Fruit fly (Drosophila melanogaster) whole organism, embryonic: ENCODE results near the gene CG6126.

Source experiments
- B-H1 ChIP-seq: fragments of 200-800 bp; sonication (Bioruptor generic); IDR thresholded peaks from 3 replicates; pipeline ENCODE4 v1.3.6; 2022; ENCODE audit warnings: missing biosample characterization, missing genetic modification characterization
- Blimp-1 ChIP-seq: fragments of 200-800 bp; sonication (Bioruptor generic); optimal IDR thresholded peaks from 3 replicates; lab custom pipeline; 2018; ENCODE audit warnings: missing biosample characterization, missing genetic modification characterization, mild to moderate bottlenecking, moderate library complexity, missing genetic modification reagents
- Bteb2 ChIP-seq: fragments of 200-800 bp; sonication (Bioruptor generic); optimal IDR thresholded peaks from 2 replicates; lab custom pipeline; 2016; ENCODE audit warnings: missing biosample characterization, missing genetic modification characterization
- CG11093 ChIP-seq: fragments of 200-800 bp; sonication (Bioruptor generic); IDR thresholded peaks from 3 replicates; pipeline ENCODE4 v1.3.6; 2022; ENCODE audit warnings: missing biosample characterization, missing genetic modification characterization
- CG12155 ChIP-seq: fragments of 200-800 bp; sonication (Bioruptor generic); optimal IDR thresholded peaks from 3 replicates; lab custom pipeline; 2016; ENCODE audit warnings: missing biosample characterization, missing genetic modification characterization
- CG12299 ChIP-seq: fragments of 200-800 bp; sonication (Bioruptor generic); optimal IDR thresholded peaks from 2 replicates; lab custom pipeline; 2018; ENCODE audit warnings: missing biosample characterization, mild to moderate bottlenecking, missing genetic modification characterization
- CG1233 ChIP-seq: fragments of 200-800 bp; sonication (Bioruptor generic); optimal IDR thresholded peaks from 4 replicates; lab custom pipeline; 2018; ENCODE audit warnings: missing biosample characterization, mild to moderate bottlenecking, missing genetic modification characterization
- CG15011 ChIP-seq: fragments of 200-800 bp; sonication (Bioruptor generic); optimal IDR thresholded peaks from 3 replicates; lab custom pipeline; 2018; ENCODE audit warnings: missing biosample characterization, mild to moderate bottlenecking, missing genetic modification characterization
- CG1647 ChIP-seq: fragments of 200-800 bp; sonication (Bioruptor generic); optimal IDR thresholded peaks from 3 replicates; lab custom pipeline; 2016; ENCODE audit warnings: missing biosample characterization, missing genetic modification characterization
- CG1832 ChIP-seq: fragments of 200-800 bp; sonication (Bioruptor generic); optimal IDR thresholded peaks from 2 replicates; lab custom pipeline; 2017; ENCODE audit warnings: missing biosample characterization, mild to moderate bottlenecking, missing genetic modification characterization, inconsistent platforms
- CG2116 ChIP-seq: fragments of 200-800 bp; sonication (Bioruptor generic); optimal IDR thresholded peaks from 3 replicates; lab custom pipeline; 2018; ENCODE audit warnings: missing biosample characterization, mild to moderate bottlenecking, missing genetic modification characterization
- CG5953 ChIP-seq: fragments of 200-800 bp; sonication (Bioruptor generic); IDR thresholded peaks from 2 replicates; pipeline ENCODE4 v1.3.6; 2022; ENCODE audit warnings: missing biosample characterization, missing genetic modification characterization
- CG7963 ChIP-seq: fragments of 200-800 bp; sonication (Bioruptor generic); IDR thresholded peaks from 3 replicates; pipeline ENCODE4 v1.3.6; 2022; ENCODE audit warnings: missing biosample characterization, missing genetic modification characterization; ENCODE audit not compliant: partially characterized antibody
- CG9727 ChIP-seq: fragments of 200-800 bp; sonication (Bioruptor generic); optimal IDR thresholded peaks from 3 replicates; lab custom pipeline; 2017; ENCODE audit warnings: missing biosample characterization, mild to moderate bottlenecking, missing genetic modification characterization
- CkIIα-i1 ChIP-seq: fragments of 200-800 bp; sonication (Bioruptor generic); IDR thresholded peaks from 2 replicates; pipeline ENCODE4 v1.3.6; 2022; ENCODE audit warnings: missing biosample characterization, missing genetic modification characterization
- CoRest ChIP-seq: fragments of 200-800 bp; sonication (Bioruptor generic); optimal IDR thresholded peaks from 3 replicates; lab custom pipeline; 2018; ENCODE audit warnings: missing biosample characterization, mild to moderate bottlenecking, missing genetic modification characterization, moderate library complexity
- CrebB ChIP-seq: fragments of 200-800 bp; sonication (Bioruptor generic); optimal IDR thresholded peaks from 3 replicates; lab custom pipeline; 2018; ENCODE audit warnings: missing biosample characterization, mild to moderate bottlenecking, missing genetic modification characterization
- Doc3 ChIP-seq: fragments of 200-800 bp; sonication (Bioruptor generic); IDR thresholded peaks from 3 replicates; pipeline ENCODE4 v1.3.6; 2022; ENCODE audit warnings: missing biosample characterization, missing genetic modification characterization; ENCODE audit not compliant: partially characterized antibody
- Ets65A ChIP-seq: fragments of 200-800 bp; sonication (Bioruptor generic); peaks from one replicate; lab custom pipeline; 2016; ENCODE audit warnings: missing biosample characterization, missing genetic modification characterization
- Gug ChIP-seq: fragments of 200-800 bp; sonication (Bioruptor generic); IDR thresholded peaks from 4 replicates; pipeline ENCODE4 v1.3.6; 2022; ENCODE audit warnings: missing biosample characterization, missing genetic modification characterization
- HmgZ ChIP-seq: fragments of 200-800 bp; sonication (Bioruptor generic); optimal IDR thresholded peaks from 2 replicates; lab custom pipeline; 2018; ENCODE audit warnings: missing biosample characterization, mild to moderate bottlenecking, missing genetic modification characterization
- Hr78 ChIP-seq, 2 experiments: fragments of 200-800 bp in 1 of 2; fragments of >200 bp in 1 of 2; sonication (Bioruptor generic) in 1 of 2; optimal IDR thresholded peaks; 2 replicates each; lab custom pipeline; 2017 to 2019; ENCODE audit warnings: missing biosample characterization in 2 of 2, missing genetic modification characterization in 2 of 2, mild to moderate bottlenecking in 1 of 2, moderate library complexity in 1 of 2
- Ravus ChIP-seq: fragments of 200-800 bp; sonication (Bioruptor generic); IDR thresholded peaks from 2 replicates; pipeline ENCODE4 v1.3.6; 2022; ENCODE audit warnings: missing biosample characterization, missing genetic modification characterization
- Scr ChIP-seq: fragments of 200-800 bp; sonication (Bioruptor generic); IDR thresholded peaks from 2 replicates; pipeline ENCODE4 v1.3.6; 2022; ENCODE audit warnings: missing biosample characterization, missing genetic modification characterization; ENCODE audit not compliant: partially characterized antibody
- Six4 ChIP-seq: fragments of 200-800 bp; sonication (Bioruptor generic); optimal IDR thresholded peaks from 2 replicates; lab custom pipeline; 2016; ENCODE audit warnings: missing biosample characterization, missing genetic modification characterization
- bowl ChIP-seq: fragments of 200-800 bp; sonication (Bioruptor generic); IDR thresholded peaks from 2 replicates; pipeline ENCODE4 v1.3.6; 2022; ENCODE audit warnings: missing biosample characterization, missing genetic modification characterization
- cato ChIP-seq: fragments of 200-800 bp; sonication (Bioruptor generic); optimal IDR thresholded peaks from 2 replicates; lab custom pipeline; 2016; ENCODE audit warnings: missing biosample characterization, missing genetic modification characterization, borderline replicate concordance
- dati ChIP-seq: fragments of 200-800 bp; sonication (Bioruptor generic); IDR thresholded peaks from 2 replicates; pipeline ENCODE4 v1.3.6; 2022; ENCODE audit warnings: missing biosample characterization, missing genetic modification characterization
- dimm ChIP-seq: fragments of 200-800 bp; sonication (Bioruptor generic); IDR thresholded peaks from 2 replicates; pipeline ENCODE4 v1.3.6; 2022; ENCODE audit warnings: missing biosample characterization, missing genetic modification characterization
- dmrt99B ChIP-seq: fragments of 200-800 bp; sonication (Bioruptor generic); optimal IDR thresholded peaks from 2 replicates; lab custom pipeline; 2018; ENCODE audit warnings: missing biosample characterization, mild to moderate bottlenecking, missing genetic modification characterization, moderate library complexity
- dysf ChIP-seq: fragments of 200-800 bp; sonication (Bioruptor generic); IDR thresholded peaks from 3 replicates; pipeline ENCODE4 v1.3.6; 2022; ENCODE audit warnings: missing biosample characterization, missing genetic modification characterization
- en ChIP-seq: fragments of 200-800 bp; sonication (Bioruptor generic); optimal IDR thresholded peaks from 2 replicates; lab custom pipeline; 2016; ENCODE audit warnings: missing biosample characterization, missing genetic modification characterization
- eve ChIP-seq, 2 experiments: fragments of >200 bp; optimal IDR thresholded peaks; 2 replicates each; lab custom pipeline; 2017; ENCODE audit warnings: missing biosample characterization in 2 of 2, missing genetic modification characterization in 2 of 2
- fu2 ChIP-seq: fragments of 200-800 bp; sonication (Bioruptor generic); optimal IDR thresholded peaks from 2 replicates; lab custom pipeline; 2016; ENCODE audit warnings: missing biosample characterization, missing genetic modification characterization
- h ChIP-seq: fragments of >200 bp; optimal IDR thresholded peaks from 2 replicates; lab custom pipeline; 2017
- hkb ChIP-seq, 2 experiments: fragments of 200-800 bp in 1 of 2; fragments of >200 bp in 1 of 2; sonication (Bioruptor generic) in 1 of 2; IDR thresholded peaks in 1 of 2; optimal IDR thresholded peaks in 1 of 2; 2 replicates each; pipeline versions ENCODE4 v1.3.6 to Lab custom; 2017 to 2022; ENCODE audit warnings: missing biosample characterization in 1 of 2, missing genetic modification characterization in 1 of 2
- ind ChIP-seq: fragments of 200-800 bp; sonication (Bioruptor generic); optimal IDR thresholded peaks from 3 replicates; lab custom pipeline; 2016; ENCODE audit warnings: missing biosample characterization, missing genetic modification characterization
- jing ChIP-seq: fragments of 200-800 bp; sonication (Bioruptor generic); optimal IDR thresholded peaks from 2 replicates; lab custom pipeline; 2018; ENCODE audit warnings: missing biosample characterization, mild to moderate bottlenecking, missing genetic modification characterization
- nerfin-2 ChIP-seq: fragments of 200-800 bp; sonication (Bioruptor generic); IDR thresholded peaks from 2 replicates; pipeline ENCODE4 v1.3.6; 2022; ENCODE audit warnings: missing biosample characterization, missing genetic modification characterization; ENCODE audit not compliant: partially characterized antibody
- nom ChIP-seq: fragments of 200-800 bp; sonication (Bioruptor generic); optimal IDR thresholded peaks from 2 replicates; lab custom pipeline; 2017; ENCODE audit warnings: missing biosample characterization, missing genetic modification characterization, mild to moderate bottlenecking, moderate library complexity, missing genetic modification reagents
- onecut ChIP-seq: fragments of 200-800 bp; sonication (Bioruptor generic); IDR thresholded peaks from 2 replicates; pipeline ENCODE4 v1.3.6; 2022; ENCODE audit warnings: missing biosample characterization, missing genetic modification characterization
- schlank ChIP-seq: fragments of 200-800 bp; sonication (Bioruptor generic); optimal IDR thresholded peaks from 2 replicates; lab custom pipeline; 2018; ENCODE audit warnings: missing biosample characterization, mild to moderate bottlenecking, missing genetic modification characterization
- slp2 ChIP-seq: fragments of 200-800 bp; sonication (Bioruptor generic); optimal IDR thresholded peaks from 2 replicates; lab custom pipeline; 2016; ENCODE audit warnings: missing biosample characterization, missing genetic modification characterization
- sr ChIP-seq: fragments of 200-800 bp; sonication (Bioruptor generic); IDR thresholded peaks from 3 replicates; pipeline ENCODE4 v1.3.6; 2022; ENCODE audit warnings: missing biosample characterization, missing genetic modification characterization
- sug ChIP-seq: fragments of 200-800 bp; optimal IDR thresholded peaks from 2 replicates; lab custom pipeline; 2019; ENCODE audit warnings: missing biosample characterization, mild to moderate bottlenecking, missing genetic modification characterization, moderate library complexity
- tio ChIP-seq: fragments of 200-800 bp; sonication (Bioruptor generic); optimal IDR thresholded peaks from 2 replicates; lab custom pipeline; 2017; ENCODE audit warnings: missing biosample characterization, missing genetic modification characterization, inconsistent platforms
- unpg ChIP-seq: fragments of 200-800 bp; sonication (Bioruptor generic); optimal IDR thresholded peaks from 3 replicates; lab custom pipeline; 2018; ENCODE audit warnings: missing biosample characterization, mild to moderate bottlenecking, missing genetic modification characterization, moderate library complexity
- vvl ChIP-seq: fragments of 200-800 bp; sonication (Bioruptor generic); IDR thresholded peaks from 2 replicates; pipeline ENCODE4 v1.3.6; 2022; ENCODE audit warnings: missing biosample characterization, missing genetic modification characterization

The CG6126 gene

dm6 chr3R:16247609-16248499, 45.0 kb upstream of the CG6126 start (continued):
- TF ChIP-seq B-H1 (peak; percentile 84), Blimp-1 (peak; percentile 82), nerfin-2 (GFP tag; lab: Robert Waterston, UW) (no peak), eve (GFP tag; optimal IDR thresholded peaks at IDR 0.05; lab: Kevin White, UChicago) (no peak), CG9727 (GFP tag; lab: Kevin White, UChicago) (peak; percentile 88), dmrt99B (tag; lab: Kevin White, UChicago) (peak; percentile 87), jing (GFP tag; lab: Kevin White, UChicago) (peak; percentile 17), onecut (GFP tag; lab: Robert Waterston, UW) (peak; percentile 83), CG11093 (GFP tag; lab: Robert Waterston, UW) (peak; percentile 70; the same call in 1 of the 3 replicates), dati (GFP tag; lab: Robert Waterston, UW) (no peak), unpg (GFP tag; lab: Kevin White, UChicago) (peak; percentile 56), Ets65A (peak; percentile 93), ind (GFP tag; lab: Kevin White, UChicago) (peak; percentile 82), CG5953 (peak; percentile 40; the same call in 1 of the 2 replicates), bowl (no peak), CG1647 (GFP tag; lab: Kevin White, UChicago) (peak; percentile 86), Doc3 (GFP tag; lab: Robert Waterston, UW) (no peak), cato (peak; percentile 30), CkIIα-i1 (GFP tag; lab: Robert Waterston, UW) (0 out of 2 replicates have a peak, but pooled peaks have one; percentile 31), vvl (GFP tag; lab: Robert Waterston, UW) (peak; percentile 80), Gug (peak; percentile 85; the same call in 3 of the 4 replicates), CG1832 (GFP tag; lab: Kevin White, UChicago) (peak; percentile 67), Six4 (peak; percentile 65), Ravus (GFP tag; lab: Robert Waterston, UW) (peak; percentile 56), Scr (GFP tag; lab: Robert Waterston, UW) (no peak), en (GFP tag; lab: Kevin White, UChicago) (peak; percentile 64), dimm (GFP tag; lab: Robert Waterston, UW) (no peak), CG2116 (GFP tag; lab: Kevin White, UChicago) (no peak), HmgZ (peak; percentile 48), CG12299 (tag; lab: Kevin White, UChicago) (peak; percentile 74), fu2 (GFP tag; lab: Kevin White, UChicago) (no peak), nom (GFP tag; lab: Kevin White, UChicago) (peak; percentile 72), CrebB (tag; lab: Kevin White, UChicago) (no peak), Bteb2 (peak; percentile 47), CoRest (tag; lab: Kevin White, UChicago) (peak; percentile 80), h (lab: Kevin White, UChicago) (no peak), Hr78 (GFP tag; optimal IDR thresholded peaks at IDR 0.05; lab: Kevin White, UChicago) (no peak), sr (GFP tag; lab: Robert Waterston, UW) (no peak), dysf (GFP tag; lab: Robert Waterston, UW) (peak; percentile 77), schlank (tag; lab: Kevin White, UChicago) (no peak), CG15011 (GFP tag; lab: Kevin White, UChicago) (peak; percentile 84), sug (tag; lab: Kevin White, UChicago) (peak; percentile 66), tio (GFP tag; lab: Kevin White, UChicago) (peak; percentile 68), CG1233 (GFP tag; lab: Kevin White, UChicago) (peak; percentile 90), CG7963 (GFP tag; lab: Robert Waterston, UW) (no peak), CG12155 (GFP tag; lab: Kevin White, UChicago) (peak; percentile 60), hkb (optimal IDR thresholded peaks at IDR 0.05; lab: Kevin White, UChicago) (no peak), hkb (GFP tag; IDR thresholded peaks at IDR 0.05; lab: Robert Waterston, UW) (peak; percentile 89), slp2 (GFP tag; lab: Kevin White, UChicago) (peak; percentile 55)
